Worm (Caenorhabditis elegans) whole organism, mixed stage, embryonic: ENCODE data around the gene lgg-1.

Source experiments
- M03D4.4 ChIP-seq: sonication (generic microtip); optimal IDR thresholded peaks from 2 replicates; lab custom pipeline; 2017; ENCODE audit warnings: mild to moderate bottlenecking, missing genetic modification characterization, missing compliant biosample characterization
- bed-3 ChIP-seq: fragments of 200-800 bp; sonication (Bioruptor generic); optimal IDR thresholded peaks from 3 replicates; lab custom pipeline; 2018; ENCODE audit warnings: mild to moderate bottlenecking, missing genetic modification characterization, moderate library complexity, missing compliant biosample characterization
- blmp-1 ChIP-seq: fragments of 150-350 bp; optimal IDR thresholded peaks from 2 replicates; lab custom pipeline; 2014; ENCODE audit warnings: missing biosample characterization, missing genetic modification characterization
- ceh-39 ChIP-seq: fragments of 150-350 bp; optimal IDR thresholded peaks from 2 replicates; lab custom pipeline; 2014; ENCODE audit warnings: missing biosample characterization, missing genetic modification characterization
- ceh-43 ChIP-seq: fragments of 200-800 bp; sonication (Bioruptor generic); optimal IDR thresholded peaks from 2 replicates; lab custom pipeline; 2018; ENCODE audit warnings: mild to moderate bottlenecking, missing genetic modification characterization, moderate library complexity, missing compliant biosample characterization
- ceh-83 ChIP-seq: fragments of 200-800 bp; sonication (Bioruptor generic); optimal IDR thresholded peaks from 2 replicates; lab custom pipeline; 2018; ENCODE audit warnings: mild to moderate bottlenecking, missing genetic modification characterization, missing compliant biosample characterization
- ces-1 ChIP-seq: fragments of 150-350 bp; optimal IDR thresholded peaks from 2 replicates; lab custom pipeline; 2014; ENCODE audit warnings: missing biosample characterization, missing genetic modification reagents, missing genetic modification characterization
- cnd-1 ChIP-seq: fragments of 200-800 bp; sonication (Bioruptor generic); optimal IDR thresholded peaks from 2 replicates; lab custom pipeline; 2018; ENCODE audit warnings: mild to moderate bottlenecking, missing genetic modification characterization, missing compliant biosample characterization
- drap-1 ChIP-seq: fragments of 200-800 bp; sonication (Bioruptor generic); optimal IDR thresholded peaks from 3 replicates; lab custom pipeline; 2018; ENCODE audit warnings: mild to moderate bottlenecking, missing genetic modification characterization, missing compliant biosample characterization
- elt-1 ChIP-seq: sonication (generic microtip); optimal IDR thresholded peaks from 2 replicates; lab custom pipeline; 2017; ENCODE audit warnings: missing genetic modification characterization, mild to moderate bottlenecking, missing compliant biosample characterization, antibody characterized with exemption, moderate library complexity, borderline replicate concordance; ENCODE audit not compliant: insufficient read depth
- elt-3 ChIP-seq: fragments of 150-350 bp; optimal IDR thresholded peaks from 2 replicates; lab custom pipeline; 2014; ENCODE audit warnings: missing biosample characterization, missing genetic modification characterization
- flh-1 ChIP-seq: fragments of 200-800 bp; sonication (Bioruptor generic); optimal IDR thresholded peaks from 2 replicates; lab custom pipeline; 2018; ENCODE audit warnings: mild to moderate bottlenecking, missing genetic modification characterization, moderate library complexity, missing compliant biosample characterization
- ham-2 ChIP-seq: fragments of 200-800 bp; sonication (Bioruptor generic); optimal IDR thresholded peaks from 2 replicates; lab custom pipeline; 2018; ENCODE audit warnings: mild to moderate bottlenecking, missing genetic modification characterization, missing compliant biosample characterization
- hlh-1 ChIP-seq: fragments of 150-350 bp; optimal IDR thresholded peaks from 2 replicates; lab custom pipeline; 2014; ENCODE audit warnings: missing biosample characterization, missing genetic modification reagents, missing genetic modification characterization
- lin-13 ChIP-seq: fragments of 150-350 bp; optimal IDR thresholded peaks from 2 replicates; lab custom pipeline; 2014; ENCODE audit warnings: missing biosample characterization, missing genetic modification characterization
- lin-32 ChIP-seq: fragments of 200-800 bp; sonication (Bioruptor generic); optimal IDR thresholded peaks from 2 replicates; lab custom pipeline; 2018; ENCODE audit warnings: mild to moderate bottlenecking, missing genetic modification characterization, missing compliant biosample characterization
- lsy-2 ChIP-seq: fragments of 150-350 bp; optimal IDR thresholded peaks from 2 replicates; lab custom pipeline; 2014; ENCODE audit warnings: missing biosample characterization, missing genetic modification characterization
- mab-5 ChIP-seq: fragments of 150-350 bp; optimal IDR thresholded peaks from 2 replicates; lab custom pipeline; 2014; ENCODE audit warnings: missing biosample characterization, missing genetic modification characterization
- mep-1 ChIP-seq: fragments of 150-350 bp; optimal IDR thresholded peaks from 2 replicates; lab custom pipeline; 2017; ENCODE audit warnings: missing biosample characterization, missing genetic modification reagents, missing genetic modification characterization, inconsistent platforms
- mls-2 ChIP-seq: sonication (generic microtip); optimal IDR thresholded peaks from 2 replicates; lab custom pipeline; 2016; ENCODE audit warnings: mild to moderate bottlenecking, missing genetic modification characterization, moderate library complexity, missing compliant biosample characterization
- nhr-12 ChIP-seq: fragments of 150-350 bp; optimal IDR thresholded peaks from 2 replicates; lab custom pipeline; 2014; ENCODE audit warnings: missing biosample characterization, missing genetic modification characterization
- nhr-2 ChIP-seq: fragments of 150-350 bp; optimal IDR thresholded peaks from 2 replicates; lab custom pipeline; 2014; ENCODE audit warnings: missing biosample characterization, missing genetic modification characterization
- nhr-237 ChIP-seq: fragments of 150-350 bp; optimal IDR thresholded peaks from 2 replicates; lab custom pipeline; 2014; ENCODE audit warnings: missing biosample characterization, missing genetic modification characterization
- nhr-28 ChIP-seq: fragments of 150-350 bp; optimal IDR thresholded peaks from 2 replicates; lab custom pipeline; 2014; ENCODE audit warnings: missing biosample characterization, missing genetic modification characterization
- nhr-76 ChIP-seq: sonication (generic microtip); optimal IDR thresholded peaks from 2 replicates; lab custom pipeline; 2017; ENCODE audit warnings: missing biosample characterization, missing genetic modification characterization
- pha-4 ChIP-seq: fragments of 150-350 bp; optimal IDR thresholded peaks from 2 replicates; lab custom pipeline; 2018; ENCODE audit warnings: missing biosample characterization, missing genetic modification reagents, missing genetic modification characterization
- sem-2 ChIP-seq: fragments of 200-800 bp; sonication (Bioruptor generic); optimal IDR thresholded peaks from 2 replicates; lab custom pipeline; 2018; ENCODE audit warnings: mild to moderate bottlenecking, missing genetic modification characterization, missing compliant biosample characterization
- snpc-4 ChIP-seq: fragments of 150-350 bp; optimal IDR thresholded peaks from 2 replicates; lab custom pipeline; 2014; ENCODE audit warnings: missing biosample characterization, missing genetic modification characterization
- sptf-1 ChIP-seq: sonication (generic microtip); optimal IDR thresholded peaks from 2 replicates; lab custom pipeline; 2017; ENCODE audit warnings: mild to moderate bottlenecking, missing genetic modification characterization, moderate library complexity, missing compliant biosample characterization
- tbx-8 ChIP-seq: fragments of 200-800 bp; sonication (Bioruptor generic); optimal IDR thresholded peaks from 2 replicates; lab custom pipeline; 2018; ENCODE audit warnings: mild to moderate bottlenecking, missing genetic modification characterization, moderate library complexity, missing compliant biosample characterization
- unc-120 ChIP-seq: sonication (generic microtip); optimal IDR thresholded peaks from 2 replicates; lab custom pipeline; 2017; ENCODE audit warnings: missing genetic modification characterization, missing compliant biosample characterization; ENCODE audit not compliant: poor library complexity, severe bottlenecking
- unc-39 ChIP-seq: fragments of 150-350 bp; optimal IDR thresholded peaks from 2 replicates; lab custom pipeline; 2014; ENCODE audit warnings: missing biosample characterization, missing genetic modification characterization
- unc-62 ChIP-seq: fragments of 150-350 bp; optimal IDR thresholded peaks from 2 replicates; lab custom pipeline; 2014; ENCODE audit warnings: missing biosample characterization, missing genetic modification reagents, missing genetic modification characterization
- zip-8 ChIP-seq: fragments of 150-350 bp; optimal IDR thresholded peaks from 2 replicates; lab custom pipeline; 2014; ENCODE audit warnings: missing biosample characterization, missing genetic modification characterization
- ztf-11 ChIP-seq: fragments of 150-350 bp; optimal IDR thresholded peaks from 2 replicates; lab custom pipeline; 2014; ENCODE audit warnings: missing biosample characterization, missing genetic modification characterization

lgg-1 gene

DNA sequence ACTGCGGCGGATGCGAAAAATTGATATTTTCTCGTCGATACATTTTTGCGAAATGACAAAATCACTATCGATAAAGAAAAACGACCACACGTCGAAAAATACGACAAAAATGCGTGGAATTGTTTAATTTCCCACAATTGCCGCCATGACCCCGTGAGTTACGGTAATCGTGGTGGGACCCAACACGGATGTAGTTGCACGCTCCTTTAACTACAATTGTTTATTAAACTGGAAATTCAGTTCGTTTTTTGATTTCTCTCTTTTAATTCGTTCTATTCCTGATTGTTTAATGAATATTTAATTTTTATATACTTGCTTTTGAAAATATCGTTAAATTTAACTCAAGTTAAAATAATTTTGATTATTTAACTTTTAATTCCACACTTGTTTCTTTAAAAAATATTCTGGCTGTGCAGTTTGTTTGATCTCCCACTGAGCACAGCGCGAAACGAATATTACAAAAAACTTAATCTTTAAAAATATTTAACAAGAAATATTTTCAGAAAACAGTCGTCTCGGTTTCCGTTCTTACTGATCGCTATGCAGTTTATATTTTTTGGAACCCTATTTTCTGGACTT, 17.8 kb upstream of the lgg-1 start, which contains the start of the genes ani-2 and clec-88:
ani-2 (minus strand) TSS at position 131 of the 579 bp plus-strand sequence.
clec-88 (plus strand) TSS at position 486 of the 579 bp plus-strand sequence.
- no peak for TF ChIP-seq ceh-83 (GFP tag; lab: Kevin White, UChicago)
- no peak for TF ChIP-seq ceh-43
- no peak for TF ChIP-seq lsy-2
- TF ChIP-seq drap-1 (GFP tag; lab: Kevin White, UChicago): no peak
- TF ChIP-seq ztf-11: no peak
- TF ChIP-seq ham-2: no peak
- TF ChIP-seq bed-3 (GFP tag; lab: Kevin White, UChicago): no peak
- no peak for TF ChIP-seq sem-2
- no peak for TF ChIP-seq ces-1 (GFP tag; lab: Kevin White, UChicago)
- no peak for TF ChIP-seq blmp-1 (tag; lab: Kevin White, UChicago)
- no peak for TF ChIP-seq ceh-39 (tag; lab: Kevin White, UChicago)
- no peak for TF ChIP-seq zip-8
- no peak for TF ChIP-seq nhr-237 (tag; lab: Kevin White, UChicago)
- no peak for TF ChIP-seq sptf-1
- TF ChIP-seq unc-62: no peak
- no peak for TF ChIP-seq nhr-76 (tag; lab: Kevin White, UChicago)

DNA sequence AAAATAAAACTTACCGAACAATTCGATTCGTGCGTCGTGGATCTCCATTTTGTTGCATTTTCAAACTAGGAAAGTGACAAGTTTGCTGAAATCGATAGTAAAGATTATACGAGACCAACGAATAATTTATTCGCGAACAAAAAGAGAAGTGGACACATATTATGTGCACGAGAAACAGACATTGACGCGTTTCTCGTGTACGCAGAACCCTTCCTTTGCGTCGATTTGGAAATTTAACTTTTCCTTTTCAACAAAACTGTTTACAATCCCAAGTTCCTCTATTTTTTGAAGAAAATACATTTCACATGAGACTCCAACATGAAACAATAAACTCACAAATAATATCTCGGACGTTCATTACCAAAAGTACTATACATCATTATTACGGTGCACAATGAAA, 13.3 kb upstream of the lgg-1 start, which contains the start of gene K10B2.4:
K10B2.4 (minus strand) TSS at position 138 of the 400 bp plus-strand sequence.
- no peak for TF ChIP-seq lin-32 (GFP tag; lab: Kevin White, UChicago)
- no peak for TF ChIP-seq ceh-39 (tag; lab: Kevin White, UChicago)
- no peak for TF ChIP-seq nhr-2 (tag; lab: Kevin White, UChicago)
- TF ChIP-seq ces-1 (GFP tag; lab: Kevin White, UChicago): no peak
- TF ChIP-seq elt-3 (tag; lab: Kevin White, UChicago): no peak
- peak; percentile 0 for TF ChIP-seq cnd-1
- no peak for TF ChIP-seq unc-39 (tag; lab: Kevin White, UChicago)
- TF ChIP-seq lsy-2: peak; percentile 57
- no peak for TF ChIP-seq ham-2
- peak; percentile 2 for TF ChIP-seq pha-4 (tag; lab: Kevin White, UChicago)
- no peak for TF ChIP-seq unc-62
- TF ChIP-seq ceh-43: no peak
- no peak for TF ChIP-seq ztf-11
- TF ChIP-seq bed-3 (GFP tag; lab: Kevin White, UChicago): no peak
- TF ChIP-seq M03D4.4 (tag; lab: Kevin White, UChicago): peak; percentile 21
- no peak for TF ChIP-seq mab-5 (tag; lab: Kevin White, UChicago)
- TF ChIP-seq mls-2 (tag; lab: Kevin White, UChicago): no peak
- peak; percentile 62 for TF ChIP-seq lin-13
- no peak for TF ChIP-seq nhr-12 (tag; lab: Kevin White, UChicago)
- TF ChIP-seq mep-1: peak; percentile 72
- TF ChIP-seq unc-120 (tag; lab: Kevin White, UChicago): peak; percentile 65
- TF ChIP-seq ceh-83 (GFP tag; lab: Kevin White, UChicago): no peak
- TF ChIP-seq nhr-28: no peak
- TF ChIP-seq nhr-76 (tag; lab: Kevin White, UChicago): no peak
- TF ChIP-seq sem-2: no peak
- TF ChIP-seq nhr-237 (tag; lab: Kevin White, UChicago): no peak
- peak; percentile 3 for TF ChIP-seq sptf-1
- TF ChIP-seq hlh-1: peak; percentile 27
- no peak for TF ChIP-seq tbx-8 (GFP tag; lab: Kevin White, UChicago)
- peak; percentile 8 for TF ChIP-seq drap-1 (GFP tag; lab: Kevin White, UChicago)
- TF ChIP-seq zip-8: no peak
- no peak for TF ChIP-seq blmp-1 (tag; lab: Kevin White, UChicago)
- TF ChIP-seq flh-1: no peak
- no peak for TF ChIP-seq elt-1 (tag; lab: Kevin White, UChicago)
- TF ChIP-seq snpc-4 (tag; lab: Kevin White, UChicago): no peak

DNA sequence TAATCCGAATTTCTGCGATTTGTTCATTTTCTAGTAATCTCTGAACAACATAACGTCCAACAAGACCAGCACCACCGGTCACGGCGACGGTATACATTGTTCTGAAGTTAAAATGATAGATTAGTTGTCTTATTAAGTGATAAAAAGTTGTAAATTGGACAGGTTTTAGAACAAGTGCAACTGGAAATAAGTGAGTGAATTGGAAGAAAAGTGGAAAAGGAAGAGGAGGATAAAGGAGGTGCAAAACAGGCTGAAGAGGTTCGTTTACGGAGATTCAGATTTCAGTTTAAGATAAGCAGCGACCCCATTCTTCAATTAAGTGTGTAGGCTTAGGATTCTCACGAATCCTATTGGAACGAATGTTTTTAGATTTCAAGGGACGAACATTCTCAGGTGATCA, 11.4 kb upstream of the lgg-1 start, which contains the start of gene C32D5.12:
C32D5.12 (minus strand) TSS at position 101 of the 400 bp plus-strand sequence.
- TF ChIP-seq nhr-2 (tag; lab: Kevin White, UChicago) (no peak), hlh-1 (no peak), ceh-43 (no peak), lin-13 (no peak), snpc-4 (tag; lab: Kevin White, UChicago) (no peak), ztf-11 (no peak), zip-8 (no peak)
